Worm (Caenorhabditis elegans): ENCODE data around the gene bca-2.

The bca-2 gene

DNA sequence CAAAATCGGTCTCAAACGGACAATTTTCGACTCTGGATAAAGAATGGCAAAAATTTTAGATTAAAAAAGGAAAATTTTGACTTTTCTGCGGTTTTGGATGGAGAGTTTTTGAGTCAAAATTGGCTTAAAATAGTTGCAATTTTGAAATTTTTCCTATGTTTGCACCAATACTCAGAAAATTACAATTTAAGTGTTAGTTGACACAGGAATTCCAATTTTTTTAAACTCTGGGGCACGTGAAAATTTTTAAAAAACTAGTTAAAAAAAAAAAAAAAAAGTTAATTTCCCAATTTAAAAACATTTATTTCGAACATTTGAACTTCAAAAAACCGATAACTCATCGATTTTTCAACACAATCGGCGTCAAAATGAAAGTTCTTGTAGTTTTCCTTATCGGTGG is 11.8 kb upstream of the bca-2 start, which contains the start of gene Y116A8C.33:
Gene Y116A8C.33 (plus strand): TSS at position 301 of the 400 bp plus-strand sequence.
- TF ChIP-seq ztf-23 (GFP tag; IDR thresholded peaks at IDR 0.05) (no peak), ztf-29 (GFP tag; IDR thresholded peaks at IDR 0.05) (no peak), med-1 (GFP tag; optimal IDR thresholded peaks at IDR 0.05; ENCODE audit: insufficient read depth) (no peak), ref-1 (GFP tag; conservative IDR thresholded peaks at IDR 0.05) (no peak), cog-1 (tag; optimal IDR thresholded peaks at IDR 0.05) (no peak), flt-1 (GFP tag; IDR thresholded peaks at IDR 0.05) (no peak), T22C8.4 (GFP tag; IDR thresholded peaks at IDR 0.05) (no peak), tab-1 (GFP tag; IDR thresholded peaks at IDR 0.05) (no peak)

DNA sequence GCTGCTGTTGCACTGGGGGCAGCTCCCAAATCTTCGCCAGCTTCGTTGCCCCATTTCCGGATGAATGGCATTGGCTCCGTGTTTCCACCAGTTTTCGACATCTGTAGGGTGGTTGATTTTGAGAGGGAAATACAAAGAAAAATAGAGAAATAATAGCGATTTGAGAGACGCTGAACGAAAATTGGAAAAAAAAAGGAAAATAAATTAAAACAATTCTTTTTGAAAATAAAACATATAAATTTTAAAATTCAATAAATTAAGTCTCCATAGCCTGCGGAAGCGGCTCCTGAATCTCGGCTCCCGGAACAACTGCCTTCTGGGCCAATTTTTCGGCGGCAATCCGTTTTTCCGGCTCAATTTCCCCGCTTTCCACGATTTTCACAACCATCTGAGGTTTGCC is 10.8 kb upstream of the bca-2 start, which contains the start of gene sfa-1:
Gene sfa-1 (minus strand): TSS at position 101 of the 400 bp plus-strand sequence.
- TF ChIP-seq ztf-29 (GFP tag; IDR thresholded peaks at IDR 0.05) = no peak
- TF ChIP-seq flt-1 (GFP tag; IDR thresholded peaks at IDR 0.05) = no peak
- no peak for TF ChIP-seq ztf-23 (GFP tag; IDR thresholded peaks at IDR 0.05)
- no peak for TF ChIP-seq tab-1 (GFP tag; IDR thresholded peaks at IDR 0.05)
- no peak for TF ChIP-seq ref-1 (GFP tag; conservative IDR thresholded peaks at IDR 0.05)
- no peak for TF ChIP-seq med-1 (GFP tag; optimal IDR thresholded peaks at IDR 0.05; ENCODE audit: insufficient read depth)
- no peak for TF ChIP-seq klf-2 (GFP tag; conservative IDR thresholded peaks at IDR 0.05)
- no peak for TF ChIP-seq T22C8.4 (GFP tag; IDR thresholded peaks at IDR 0.05)
- TF ChIP-seq cog-1 (tag; optimal IDR thresholded peaks at IDR 0.05) = no peak

DNA sequence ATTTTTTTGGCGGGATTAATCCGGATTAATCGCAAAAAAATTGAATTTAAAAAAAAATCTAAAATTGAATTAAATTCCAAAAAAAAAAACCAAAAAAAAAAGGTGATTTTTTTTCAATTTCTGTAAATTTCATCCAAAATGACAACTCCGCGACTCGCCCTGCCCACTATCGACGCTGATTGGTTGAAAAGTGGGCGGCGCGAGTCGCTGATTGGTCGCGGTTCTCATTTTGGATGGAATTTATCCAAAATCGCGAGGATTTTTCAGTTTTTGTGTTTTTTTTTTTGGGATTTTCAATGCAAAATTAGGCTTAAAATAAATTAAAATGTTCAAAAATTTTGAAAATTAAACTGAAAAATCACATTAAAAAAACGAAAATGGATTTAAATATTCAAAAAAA is 9.4 kb upstream of the bca-2 start:
- no peak for TF ChIP-seq med-1 (GFP tag; optimal IDR thresholded peaks at IDR 0.05; ENCODE audit: insufficient read depth)
- TF ChIP-seq ztf-23 (GFP tag; IDR thresholded peaks at IDR 0.05) = no peak
- no peak for TF ChIP-seq T22C8.4 (GFP tag; IDR thresholded peaks at IDR 0.05)
- TF ChIP-seq ztf-29 (GFP tag; IDR thresholded peaks at IDR 0.05) = no peak
- no peak for TF ChIP-seq flt-1 (GFP tag; IDR thresholded peaks at IDR 0.05)
- TF ChIP-seq klf-2 (GFP tag; conservative IDR thresholded peaks at IDR 0.05) = no peak
- TF ChIP-seq tab-1 (GFP tag; IDR thresholded peaks at IDR 0.05) = no peak
- no peak for TF ChIP-seq cog-1 (tag; optimal IDR thresholded peaks at IDR 0.05)
- no peak for TF ChIP-seq ref-1 (GFP tag; conservative IDR thresholded peaks at IDR 0.05)

DNA sequence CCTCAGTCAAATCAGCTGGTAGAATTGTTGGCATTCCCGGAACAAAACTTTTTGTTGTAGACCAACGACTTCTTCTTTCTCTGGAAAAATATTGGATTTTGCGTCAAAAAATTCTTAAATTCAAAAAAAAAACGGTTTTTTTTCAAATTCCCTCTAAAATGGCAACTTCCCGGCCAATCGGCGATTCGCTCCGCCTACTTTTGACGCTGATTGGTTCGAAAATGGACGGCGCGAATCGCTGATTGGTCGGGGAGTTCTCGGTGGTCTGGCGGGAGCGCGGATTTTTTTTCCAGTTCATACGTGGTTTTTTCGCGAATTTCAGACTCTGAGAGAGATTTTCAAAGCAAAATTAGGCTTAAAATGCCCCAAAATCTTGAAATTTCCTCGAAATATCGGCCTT is 8.8 kb upstream of the bca-2 start:
- TF ChIP-seq ref-1 (GFP tag; conservative IDR thresholded peaks at IDR 0.05) = no peak
- TF ChIP-seq ztf-23 (GFP tag; IDR thresholded peaks at IDR 0.05) = no peak

DNA sequence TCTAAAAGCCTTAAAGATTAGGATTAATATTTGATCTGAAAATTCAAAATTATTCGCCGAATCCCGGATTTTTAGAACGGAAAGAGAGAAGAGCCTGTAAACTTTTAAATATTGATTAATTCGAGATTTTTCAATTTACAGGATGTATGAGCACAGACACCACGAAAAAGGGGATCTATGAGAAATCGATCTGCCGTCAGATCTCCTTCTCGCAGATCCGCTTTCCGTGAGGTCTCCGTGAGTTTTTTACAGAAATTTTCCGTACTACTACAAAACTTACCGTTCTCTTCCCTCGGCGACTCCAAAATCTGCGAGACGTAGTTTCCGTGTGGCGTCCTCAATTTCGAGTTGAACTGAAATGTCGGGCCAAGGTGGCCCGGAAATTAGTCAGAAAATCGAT is 8.2 kb upstream of the bca-2 start:
- TF ChIP-seq T22C8.4 (GFP tag; IDR thresholded peaks at IDR 0.05) = peak; percentile 39; the same call in 1 of the 2 replicates
- TF ChIP-seq med-1 (GFP tag; optimal IDR thresholded peaks at IDR 0.05; ENCODE audit: insufficient read depth) = no peak
- TF ChIP-seq cog-1 (tag; optimal IDR thresholded peaks at IDR 0.05) = no peak
- 0 out of 2 replicates have a peak, but pooled peaks have one; percentile 51 for TF ChIP-seq klf-2 (GFP tag; conservative IDR thresholded peaks at IDR 0.05)
- TF ChIP-seq flt-1 (GFP tag; IDR thresholded peaks at IDR 0.05) = peak; percentile 78
- TF ChIP-seq ztf-23 (GFP tag; IDR thresholded peaks at IDR 0.05) = 0 out of 2 replicates have a peak, but pooled peaks have one; percentile 33

DNA sequence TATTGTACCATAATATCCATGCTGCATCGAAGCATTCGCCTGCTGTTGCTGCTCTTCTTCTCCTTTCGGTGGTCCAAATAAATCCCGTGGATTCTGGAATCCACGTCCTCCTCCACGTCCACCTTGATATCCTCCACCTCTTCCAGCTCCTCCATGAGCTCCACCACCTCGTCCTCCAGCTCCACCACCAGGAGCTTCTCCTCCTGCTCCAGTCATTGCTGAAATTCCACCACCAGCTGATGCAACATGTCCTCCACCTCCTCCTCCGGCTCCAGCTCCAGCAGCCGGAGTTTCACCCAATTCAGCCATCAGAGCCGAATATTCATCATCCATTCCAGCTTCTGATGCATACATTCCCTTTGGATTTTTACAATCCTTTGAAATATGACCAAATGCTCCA is 5.5 kb upstream of the bca-2 start:
- no peak for TF ChIP-seq T22C8.4 (GFP tag; IDR thresholded peaks at IDR 0.05)
- TF ChIP-seq klf-2 (GFP tag; conservative IDR thresholded peaks at IDR 0.05) = no peak
- TF ChIP-seq cog-1 (tag; optimal IDR thresholded peaks at IDR 0.05) = no peak
- no peak for TF ChIP-seq tab-1 (GFP tag; IDR thresholded peaks at IDR 0.05)
- TF ChIP-seq ref-1 (GFP tag; conservative IDR thresholded peaks at IDR 0.05) = no peak

DNA sequence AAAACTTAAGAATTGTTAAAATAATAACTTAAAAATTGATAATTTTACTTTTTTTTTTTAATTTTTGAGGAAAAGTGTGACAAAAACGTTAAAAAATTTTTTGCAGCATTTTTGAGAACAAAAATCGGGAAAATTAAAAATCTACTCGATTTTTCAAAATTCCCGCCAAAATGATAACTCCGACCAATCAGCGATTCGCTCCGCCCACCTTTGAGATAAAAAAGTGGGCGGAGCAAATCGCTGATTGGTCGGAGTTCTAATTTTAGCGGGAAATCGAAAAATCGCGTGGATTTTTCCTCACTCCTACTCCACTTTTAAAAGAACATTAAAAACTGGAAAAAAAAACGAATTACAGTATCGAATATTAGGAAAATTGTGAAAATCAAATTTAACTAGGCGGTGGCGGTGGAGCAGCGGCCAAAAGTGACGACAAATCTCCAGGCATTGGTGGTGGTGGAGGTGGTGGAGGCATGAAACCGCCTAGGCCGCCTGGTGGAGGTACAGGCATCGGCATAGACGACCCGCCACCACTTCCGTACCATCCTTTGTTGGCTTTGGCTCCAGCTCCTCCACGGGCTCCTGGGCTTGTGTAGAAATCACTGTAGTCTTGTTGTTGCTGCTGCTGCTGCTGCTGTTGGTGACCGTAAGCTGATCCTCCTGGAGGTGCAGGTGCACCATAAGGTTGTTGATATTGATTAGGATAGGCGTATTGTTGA is 4.3 kb upstream of the bca-2 start:
- no peak for TF ChIP-seq ztf-29 (GFP tag; IDR thresholded peaks at IDR 0.05)
- TF ChIP-seq ztf-23 (GFP tag; IDR thresholded peaks at IDR 0.05) = no peak
- TF ChIP-seq flt-1 (GFP tag; IDR thresholded peaks at IDR 0.05) = no peak
- no peak for TF ChIP-seq ref-1 (GFP tag; conservative IDR thresholded peaks at IDR 0.05)
- no peak for TF ChIP-seq cog-1 (tag; optimal IDR thresholded peaks at IDR 0.05)
- TF ChIP-seq med-1 (GFP tag; optimal IDR thresholded peaks at IDR 0.05; ENCODE audit: insufficient read depth) = no peak
- no peak for TF ChIP-seq tab-1 (GFP tag; IDR thresholded peaks at IDR 0.05)
- TF ChIP-seq klf-2 (GFP tag; conservative IDR thresholded peaks at IDR 0.05) = no peak
- TF ChIP-seq T22C8.4 (GFP tag; IDR thresholded peaks at IDR 0.05) = no peak

DNA sequence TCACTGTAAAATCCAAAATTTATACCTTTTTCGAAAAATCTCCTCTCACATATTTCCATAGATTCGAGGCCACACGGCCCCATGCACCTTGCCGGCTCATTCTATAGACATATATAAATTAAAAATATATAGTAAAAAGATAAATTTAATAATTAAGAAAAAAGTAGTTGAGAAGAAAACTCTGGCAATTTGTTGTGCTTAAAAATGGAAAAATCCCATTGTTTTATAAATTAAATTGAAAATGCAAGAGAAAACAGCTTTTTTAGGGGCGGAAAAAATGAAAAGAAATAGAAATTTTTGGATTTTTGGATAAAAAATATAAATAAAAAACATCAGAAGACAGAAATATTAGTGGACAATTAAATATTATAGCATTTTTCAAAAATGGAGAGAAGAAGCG is 3.6 kb upstream of the bca-2 start, which contains the start of gene Y116A8C.30:
Gene Y116A8C.30 (minus strand): TSS at position 101 of the 400 bp plus-strand sequence.
- TF ChIP-seq med-1 (GFP tag; optimal IDR thresholded peaks at IDR 0.05; ENCODE audit: insufficient read depth) (no peak), T22C8.4 (GFP tag; IDR thresholded peaks at IDR 0.05) (no peak), tab-1 (GFP tag; IDR thresholded peaks at IDR 0.05) (no peak), ztf-23 (GFP tag; IDR thresholded peaks at IDR 0.05) (no peak), ztf-29 (GFP tag; IDR thresholded peaks at IDR 0.05) (no peak), flt-1 (GFP tag; IDR thresholded peaks at IDR 0.05) (no peak), ref-1 (GFP tag; conservative IDR thresholded peaks at IDR 0.05) (no peak), cog-1 (tag; optimal IDR thresholded peaks at IDR 0.05) (no peak), klf-2 (GFP tag; conservative IDR thresholded peaks at IDR 0.05) (no peak)

DNA sequence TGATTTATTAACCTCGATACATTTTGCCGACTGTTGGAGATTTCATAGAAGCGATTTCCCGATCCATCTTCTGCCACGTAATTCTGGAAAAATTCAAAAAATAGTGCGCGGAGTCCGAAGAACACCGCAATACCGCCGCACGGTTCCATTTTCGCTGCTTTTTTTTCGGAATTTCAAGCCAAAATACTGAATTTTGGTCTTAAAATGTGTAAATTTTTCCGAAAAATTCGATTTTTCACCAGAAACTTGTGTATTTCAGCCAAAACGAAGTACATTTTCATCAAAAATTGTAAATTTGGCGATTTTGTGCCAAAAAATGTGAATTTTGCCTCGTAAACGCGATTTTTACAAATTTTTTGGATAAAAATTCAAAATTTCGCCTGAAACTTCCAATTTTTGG is 3.1 kb upstream of the bca-2 start:
- no peak for TF ChIP-seq T22C8.4 (GFP tag; IDR thresholded peaks at IDR 0.05)
- no peak for TF ChIP-seq ztf-29 (GFP tag; IDR thresholded peaks at IDR 0.05)
- TF ChIP-seq ref-1 (GFP tag; conservative IDR thresholded peaks at IDR 0.05) = no peak
- TF ChIP-seq ztf-23 (GFP tag; IDR thresholded peaks at IDR 0.05) = no peak
- TF ChIP-seq med-1 (GFP tag; optimal IDR thresholded peaks at IDR 0.05; ENCODE audit: insufficient read depth) = no peak
- TF ChIP-seq flt-1 (GFP tag; IDR thresholded peaks at IDR 0.05) = no peak
- no peak for TF ChIP-seq tab-1 (GFP tag; IDR thresholded peaks at IDR 0.05)
- TF ChIP-seq cog-1 (tag; optimal IDR thresholded peaks at IDR 0.05) = no peak
- TF ChIP-seq klf-2 (GFP tag; conservative IDR thresholded peaks at IDR 0.05) = no peak
